Worm (Caenorhabditis elegans): ENCODE measurements around the gene ttr-8.

Gene ttr-8

ce11 chrIII:7542037-7542436 is 23.1 kb downstream of the ttr-8 start:
- TF ChIP-seq him-1 (tag; optimal IDR thresholded peaks at IDR 0.05), result no peak
- no peak for TF ChIP-seq dao-5 (tag; optimal IDR thresholded peaks at IDR 0.05)
- TF ChIP-seq W03F9.2 (tag; optimal IDR thresholded peaks at IDR 0.05), result no peak

- no peak for TF ChIP-seq dao-5 (tag; optimal IDR thresholded peaks at IDR 0.05)
- TF ChIP-seq W03F9.2 (tag; optimal IDR thresholded peaks at IDR 0.05), result no peak
- no peak for TF ChIP-seq him-1 (tag; optimal IDR thresholded peaks at IDR 0.05)
These were observed 28.6 kb downstream of the ttr-8 start, which contains the start of gene lin-39 for ce11 chrIII:7536559-7536958. TSS of gene lin-39 (minus strand) at chrIII:7536632.

- TF ChIP-seq W03F9.2 (tag; optimal IDR thresholded peaks at IDR 0.05) (no peak), him-1 (tag; optimal IDR thresholded peaks at IDR 0.05) (no peak), dao-5 (tag; optimal IDR thresholded peaks at IDR 0.05) (no peak)
These were observed 29.8 kb downstream of the ttr-8 start for ce11 chrIII:7535347-7535746.

ce11 chrIII:7534648-7535047 is 30.5 kb downstream of the ttr-8 start:
- TF ChIP-seq W03F9.2 (tag; optimal IDR thresholded peaks at IDR 0.05), result no peak

ce11 chrIII:7533012-7533411 is 32.1 kb downstream of the ttr-8 start:
- TF ChIP-seq W03F9.2 (tag; optimal IDR thresholded peaks at IDR 0.05) (no peak), dao-5 (tag; optimal IDR thresholded peaks at IDR 0.05) (no peak), him-1 (tag; optimal IDR thresholded peaks at IDR 0.05) (no peak)

ce11 chrIII:7531385-7531784 is 33.8 kb downstream of the ttr-8 start:
- TF ChIP-seq him-1 (tag; optimal IDR thresholded peaks at IDR 0.05), result no peak
- TF ChIP-seq dao-5 (tag; optimal IDR thresholded peaks at IDR 0.05), result no peak
- TF ChIP-seq W03F9.2 (tag; optimal IDR thresholded peaks at IDR 0.05), result no peak

- no peak for TF ChIP-seq him-1 (tag; optimal IDR thresholded peaks at IDR 0.05)
These were observed 34.3 kb downstream of the ttr-8 start for ce11 chrIII:7530830-7531229.

- TF ChIP-seq him-1 (tag; optimal IDR thresholded peaks at IDR 0.05) (no peak), dao-5 (tag; optimal IDR thresholded peaks at IDR 0.05) (no peak), W03F9.2 (tag; optimal IDR thresholded peaks at IDR 0.05) (no peak)
These were observed 35.0 kb downstream of the ttr-8 start for ce11 chrIII:7530108-7530507.

ce11 chrIII:7526974-7527466 is 38.1 kb downstream of the ttr-8 start:
- TF ChIP-seq dao-5 (tag; optimal IDR thresholded peaks at IDR 0.05) (no peak), W03F9.2 (tag; optimal IDR thresholded peaks at IDR 0.05) (no peak), him-1 (tag; optimal IDR thresholded peaks at IDR 0.05) (no peak)

- TF ChIP-seq him-1 (tag; optimal IDR thresholded peaks at IDR 0.05), result no peak
- TF ChIP-seq dao-5 (tag; optimal IDR thresholded peaks at IDR 0.05), result no peak
- TF ChIP-seq W03F9.2 (tag; optimal IDR thresholded peaks at IDR 0.05), result no peak
These were observed 40.3 kb downstream of the ttr-8 start for ce11 chrIII:7524830-7525344.

ce11 chrIII:7521163-7521562 is 44.0 kb downstream of the ttr-8 start, which contains the start of gene lig-4:
TSS of gene lig-4 (plus strand) at chrIII:7521463.
- TF ChIP-seq dao-5 (tag; optimal IDR thresholded peaks at IDR 0.05) (no peak), him-1 (tag; optimal IDR thresholded peaks at IDR 0.05) (no peak), W03F9.2 (tag; optimal IDR thresholded peaks at IDR 0.05) (no peak)

- TF ChIP-seq W03F9.2 (tag; optimal IDR thresholded peaks at IDR 0.05) (no peak), dao-5 (tag; optimal IDR thresholded peaks at IDR 0.05) (peak; percentile 24), him-1 (tag; optimal IDR thresholded peaks at IDR 0.05) (peak; percentile 93)
These were observed 44.5 kb downstream of the ttr-8 start, which contains the start of the genes cux-7 and C07H6.2 for ce11 chrIII:7520672-7521071. TSS of gene cux-7 (minus strand) at chrIII:7520845. TSS of gene C07H6.2 (plus strand) at chrIII:7521009.

- TF ChIP-seq dao-5 (tag; optimal IDR thresholded peaks at IDR 0.05) (no peak), W03F9.2 (tag; optimal IDR thresholded peaks at IDR 0.05) (no peak), him-1 (tag; optimal IDR thresholded peaks at IDR 0.05) (no peak)
These were observed 46.7 kb downstream of the ttr-8 start, which contains the start of gene clk-2 for ce11 chrIII:7518424-7518823. TSS of gene clk-2 (minus strand) at chrIII:7518524.
